Fruit fly (Drosophila melanogaster): ENCODE results near the gene kmr.

- TF ChIP-seq lilli (GFP tag; optimal IDR thresholded peaks at IDR 0.05) (no peak), bab2 (GFP tag; optimal IDR thresholded peaks at IDR 0.05) (no peak), CG4404 (GFP tag; IDR thresholded peaks at IDR 0.05) (no peak), unc-4 (GFP tag; IDR thresholded peaks at IDR 0.05; ENCODE audit: partially characterized antibody) (no peak)
Observed at dm6 chr3R:13788224-13788623, 73.2 kb downstream of the kmr start.
